Worm (Caenorhabditis elegans): ENCODE results near the gene ZK1248.20.

DNA sequence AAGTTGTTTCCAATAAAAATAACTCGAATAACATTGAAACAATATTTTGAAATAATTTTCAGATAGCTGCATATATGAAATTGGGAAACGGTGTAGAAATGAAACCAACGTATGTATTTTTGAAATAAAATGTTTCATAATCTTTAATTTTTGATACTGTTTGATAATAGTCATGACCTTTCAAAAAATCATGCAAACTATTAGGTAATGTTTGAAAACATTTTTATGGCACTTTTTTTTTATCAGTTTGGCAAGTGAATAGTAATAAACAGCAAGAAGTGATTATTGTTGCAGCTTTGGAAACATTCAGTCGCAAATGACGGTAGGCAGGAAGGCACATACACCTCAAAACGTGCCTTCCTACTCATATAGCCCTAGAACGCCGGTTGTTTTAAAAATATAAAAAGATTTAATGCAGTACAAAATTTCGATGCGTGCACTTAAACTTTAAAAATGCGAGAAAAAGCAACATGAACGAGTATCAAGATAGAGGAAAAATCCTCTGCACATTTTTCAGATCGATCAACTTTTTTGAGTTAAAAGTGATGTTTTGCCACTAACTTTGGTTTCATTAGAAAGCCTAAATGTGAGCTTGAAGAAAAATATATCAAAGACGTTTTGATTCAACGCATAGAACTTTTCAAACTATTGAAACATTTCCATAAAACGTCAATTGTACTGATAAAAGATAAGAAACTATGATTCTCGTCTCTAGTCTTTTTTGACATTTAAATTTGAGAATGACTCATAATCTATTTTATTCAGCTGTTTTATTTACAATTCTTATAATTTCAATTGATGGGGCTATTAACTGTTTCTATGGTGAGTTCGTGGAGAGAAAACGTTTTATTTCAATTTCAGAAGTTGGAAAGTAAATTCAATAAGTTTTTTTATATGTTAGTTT is 49.2 kb downstream of the ZK1248.20 start, which contains the start of gene F55C12.19:
- TF ChIP-seq pat-9 (tag; optimal IDR thresholded peaks at IDR 0.05) (no peak), lin-11 (tag; optimal IDR thresholded peaks at IDR 0.05) (no peak), elt-4 (tag; optimal IDR thresholded peaks at IDR 0.05) (no peak), ets-4 (tag; optimal IDR thresholded peaks at IDR 0.05) (no peak), nhr-11 (tag; optimal IDR thresholded peaks at IDR 0.05) (no peak), ceh-22 (tag; optimal IDR thresholded peaks at IDR 0.05) (no peak)
